Worm (Caenorhabditis elegans) whole organism, young adult: ENCODE measurements around the gene clec-35.

Source experiments
- C06A6.2 ChIP-seq: fragments of 200-800 bp; sonication (Bioruptor generic); conservative IDR thresholded peaks from 2 replicates; pipeline ENCODE4 v1.3.6; 2022; ENCODE audit warnings: missing genetic modification characterization, missing compliant biosample characterization
- F22D6.2 ChIP-seq: sonication (generic microtip); optimal IDR thresholded peaks from 2 replicates; lab custom pipeline; 2016; ENCODE audit warnings: mild to moderate bottlenecking, missing genetic modification characterization, missing compliant biosample characterization
- F37B4.10 ChIP-seq: fragments of 200-800 bp; sonication (Bioruptor generic); IDR thresholded peaks from 2 replicates; pipeline ENCODE4 v1.3.6; 2022; ENCODE audit warnings: missing genetic modification characterization, missing compliant biosample characterization
- F49E8.2 ChIP-seq: sonication (generic microtip); optimal IDR thresholded peaks from 3 replicates; lab custom pipeline; 2017; ENCODE audit warnings: missing genetic modification characterization, mild to moderate bottlenecking, missing compliant biosample characterization, antibody characterized with exemption, moderate library complexity; ENCODE audit not compliant: insufficient read depth
- F55B11.4 ChIP-seq: sonication (generic microtip); optimal IDR thresholded peaks from 2 replicates; lab custom pipeline; 2016; ENCODE audit warnings: missing compliant biosample characterization, missing genetic modification characterization, borderline replicate concordance; ENCODE audit not compliant: insufficient read depth
- F57C9.4 ChIP-seq: sonication (generic microtip); optimal IDR thresholded peaks from 2 replicates; lab custom pipeline; 2017; ENCODE audit warnings: mild to moderate bottlenecking, missing genetic modification characterization, missing compliant biosample characterization
- T07F8.4 ChIP-seq: sonication (generic microtip); optimal IDR thresholded peaks from 2 replicates; lab custom pipeline; 2016; ENCODE audit warnings: mild to moderate bottlenecking, missing genetic modification characterization, moderate library complexity, missing compliant biosample characterization
- Y67H2A.10 ChIP-seq: fragments of 200-800 bp; sonication (Bioruptor generic); conservative IDR thresholded peaks from 2 replicates; pipeline ENCODE4 v1.3.6; 2022; ENCODE audit warnings: missing genetic modification reagents, missing genetic modification characterization, missing compliant biosample characterization
- Y95B8A.8 ChIP-seq: fragments of 200-800 bp; sonication (Bioruptor generic); IDR thresholded peaks from 2 replicates; pipeline ENCODE4 v1.3.6; 2022; ENCODE audit warnings: missing genetic modification reagents, missing genetic modification characterization, missing compliant biosample characterization
- ZK185.1 ChIP-seq: sonication (generic microtip); optimal IDR thresholded peaks from 2 replicates; lab custom pipeline; 2016; ENCODE audit warnings: mild to moderate bottlenecking, missing genetic modification characterization, missing compliant biosample characterization; ENCODE audit not compliant: poor library complexity, severe bottlenecking
- ama-1 ChIP-seq, 3 experiments: fragments of 150-350 bp in 1 of 3; sonication (generic microtip) in 2 of 3; optimal IDR thresholded peaks; 2 replicates each; lab custom pipeline; 2014 to 2018; ENCODE audit warnings: missing biosample characterization in 2 of 3, missing genetic modification characterization in 2 of 3, missing genetic modification reagents in 2 of 3
- aptf-2 ChIP-seq: fragments of 200-800 bp; sonication (Bioruptor generic); conservative IDR thresholded peaks from 2 replicates; pipeline ENCODE4 v1.3.6; 2022; ENCODE audit warnings: missing genetic modification reagents, missing genetic modification characterization, missing compliant biosample characterization
- atf-7 ChIP-seq: sonication (generic microtip); optimal IDR thresholded peaks from 2 replicates; lab custom pipeline; 2017; ENCODE audit warnings: mild to moderate bottlenecking, missing genetic modification characterization, missing compliant biosample characterization
- attf-3 ChIP-seq: fragments of 200-800 bp; sonication (Bioruptor generic); conservative IDR thresholded peaks from 2 replicates; pipeline ENCODE4 v1.3.6; 2022; ENCODE audit warnings: missing genetic modification reagents, missing genetic modification characterization, missing compliant biosample characterization
- bed-1 ChIP-seq: fragments of 200-800 bp; sonication (Bioruptor generic); IDR thresholded peaks from 2 replicates; pipeline ENCODE4 v1.3.6; 2022; ENCODE audit warnings: missing genetic modification reagents, missing genetic modification characterization, missing compliant biosample characterization
- ccch-3 ChIP-seq: fragments of 200-800 bp; sonication (Bioruptor generic); optimal IDR thresholded peaks from 2 replicates; lab custom pipeline; 2018; ENCODE audit warnings: mild to moderate bottlenecking, missing genetic modification characterization, missing compliant biosample characterization
- ceh-79 ChIP-seq: sonication (generic microtip); optimal IDR thresholded peaks from 2 replicates; lab custom pipeline; 2017; ENCODE audit warnings: mild to moderate bottlenecking, missing genetic modification characterization, missing compliant biosample characterization
- ceh-91 ChIP-seq: fragments of 200-800 bp; sonication (Bioruptor generic); IDR thresholded peaks from 2 replicates; pipeline ENCODE4 v1.3.6; 2022; ENCODE audit warnings: missing genetic modification reagents, missing genetic modification characterization, missing compliant biosample characterization
- chd-7 ChIP-seq: sonication (generic microtip); optimal IDR thresholded peaks from 2 replicates; lab custom pipeline; 2016; ENCODE audit warnings: mild to moderate bottlenecking, missing genetic modification characterization, moderate library complexity, missing compliant biosample characterization
- dpl-1 ChIP-seq: fragments of 150-350 bp; optimal IDR thresholded peaks from 2 replicates; lab custom pipeline; 2014; ENCODE audit warnings: missing biosample characterization, missing genetic modification reagents, missing genetic modification characterization
- egl-18 ChIP-seq: fragments of 200-800 bp; sonication (Bioruptor generic); IDR thresholded peaks from 2 replicates; pipeline ENCODE4 v1.3.6; 2022; ENCODE audit warnings: missing genetic modification reagents, missing genetic modification characterization, missing compliant biosample characterization
- egrh-3 ChIP-seq: fragments of 200-800 bp; sonication (Bioruptor generic); IDR thresholded peaks from 2 replicates; pipeline ENCODE4 v1.3.6; 2022; ENCODE audit warnings: missing genetic modification reagents, missing genetic modification characterization, missing compliant biosample characterization
- fkh-3 ChIP-seq: sonication (generic microtip); optimal IDR thresholded peaks from 2 replicates; lab custom pipeline; 2016; ENCODE audit warnings: mild to moderate bottlenecking, missing genetic modification characterization, missing compliant biosample characterization
- him-1 ChIP-seq: sonication (generic microtip); optimal IDR thresholded peaks from 2 replicates; lab custom pipeline; 2016; ENCODE audit warnings: missing genotype, missing genetic modification reagents, missing genetic modification characterization, missing compliant biosample characterization
- hlh-26 ChIP-seq: fragments of 200-800 bp; sonication (Bioruptor generic); conservative IDR thresholded peaks from 2 replicates; pipeline ENCODE4 v1.3.6; 2022; ENCODE audit warnings: missing genetic modification reagents, missing genetic modification characterization, missing compliant biosample characterization
- hmg-1.2 ChIP-seq: fragments of 200-800 bp; sonication (Bioruptor generic); IDR thresholded peaks from 2 replicates; pipeline ENCODE4 v1.3.6; 2022; ENCODE audit warnings: missing genetic modification reagents, missing genetic modification characterization, missing compliant biosample characterization
- hrde-1 ChIP-seq: sonication (generic microtip); optimal IDR thresholded peaks from 2 replicates; lab custom pipeline; 2016; ENCODE audit warnings: missing genetic modification characterization, mild to moderate bottlenecking, missing compliant biosample characterization, moderate library complexity, missing genotype, missing genetic modification reagents, borderline replicate concordance
- hsf-1 ChIP-seq: fragments of 200-800 bp; sonication (Bioruptor generic); IDR thresholded peaks from 2 replicates; pipeline ENCODE4 v1.3.6; 2022; ENCODE audit warnings: missing genetic modification reagents, missing genetic modification characterization, missing compliant biosample characterization
- lag-1 ChIP-seq: fragments of 200-800 bp; sonication (Bioruptor generic); IDR thresholded peaks from 2 replicates; pipeline ENCODE4 v1.3.6; 2022; ENCODE audit warnings: missing genetic modification reagents, missing genetic modification characterization, missing compliant biosample characterization
- lsl-1 ChIP-seq: fragments of 200-800 bp; sonication (Bioruptor generic); optimal IDR thresholded peaks from 2 replicates; lab custom pipeline; 2018; ENCODE audit warnings: mild to moderate bottlenecking, missing genetic modification characterization, moderate library complexity, missing compliant biosample characterization
- mcd-1 ChIP-seq: fragments of 200-800 bp; sonication (Bioruptor generic); IDR thresholded peaks from 2 replicates; pipeline ENCODE4 v1.3.6; 2022; ENCODE audit warnings: missing genetic modification reagents, missing genetic modification characterization, missing compliant biosample characterization
- mxl-1 ChIP-seq: sonication (generic microtip); optimal IDR thresholded peaks from 2 replicates; lab custom pipeline; 2016; ENCODE audit warnings: missing genetic modification characterization, missing compliant biosample characterization
- nfya-1 ChIP-seq: sonication (generic microtip); optimal IDR thresholded peaks from 2 replicates; lab custom pipeline; 2017; ENCODE audit warnings: antibody characterized with exemption, missing compliant biosample characterization, missing genetic modification characterization, borderline replicate concordance; ENCODE audit not compliant: insufficient read depth
- nfya-2 ChIP-seq: fragments of 200-800 bp; sonication (Bioruptor generic); IDR thresholded peaks from 2 replicates; pipeline ENCODE4 v1.3.6; 2022; ENCODE audit warnings: missing genetic modification reagents, missing genetic modification characterization, missing compliant biosample characterization
- nfyb-1 ChIP-seq: fragments of 200-800 bp; sonication (Bioruptor generic); IDR thresholded peaks from 2 replicates; pipeline ENCODE4 v1.3.6; 2022; ENCODE audit warnings: missing genetic modification reagents, missing genetic modification characterization, missing compliant biosample characterization
- nhr-27 ChIP-seq: fragments of 200-800 bp; sonication (Bioruptor generic); optimal IDR thresholded peaks from 2 replicates; lab custom pipeline; 2018; ENCODE audit warnings: mild to moderate bottlenecking, missing genetic modification characterization, moderate library complexity, missing compliant biosample characterization
- snpc-1.3 ChIP-seq: sonication (generic microtip); optimal IDR thresholded peaks from 2 replicates; lab custom pipeline; 2017; ENCODE audit warnings: missing genetic modification characterization, mild to moderate bottlenecking, missing compliant biosample characterization, antibody characterized with exemption, moderate library complexity, missing genotype, missing genetic modification reagents; ENCODE audit not compliant: insufficient read depth
- somi-1 ChIP-seq: fragments of 200-800 bp; sonication (Bioruptor generic); optimal IDR thresholded peaks from 2 replicates; lab custom pipeline; 2018; ENCODE audit warnings: mild to moderate bottlenecking, missing genetic modification characterization, missing compliant biosample characterization
- tbx-9 ChIP-seq: sonication (generic microtip); optimal IDR thresholded peaks from 2 replicates; lab custom pipeline; 2016; ENCODE audit warnings: borderline replicate concordance, missing genetic modification characterization, inconsistent platforms, missing compliant biosample characterization
- unc-130 ChIP-seq: sonication (generic microtip); optimal IDR thresholded peaks from 2 replicates; lab custom pipeline; 2016; ENCODE audit warnings: missing genetic modification reagents, missing genetic modification characterization, missing compliant biosample characterization
- ztf-25 ChIP-seq: fragments of 200-800 bp; sonication (Bioruptor generic); IDR thresholded peaks from 2 replicates; pipeline ENCODE4 v1.3.6; 2022; ENCODE audit warnings: missing genetic modification reagents, missing genetic modification characterization, missing compliant biosample characterization

clec-35 gene

ce11 chrV:16853956-16854683, at the start of gene clec-35, which contains the start of gene clec-27:
clec-35 (minus strand) TSS chrV:16854056.
clec-27 (plus strand) TSS chrV:16854633.
- TF ChIP-seq T07F8.4 (no peak), ceh-79 (tag; lab: Kevin White, UChicago) (no peak), nfyb-1 (no peak), atf-7 (tag; lab: Kevin White, UChicago) (no peak), chd-7 (tag; lab: Kevin White, UChicago) (no peak), F57C9.4 (tag; lab: Kevin White, UChicago) (no peak), F55B11.4 (tag; lab: Kevin White, UChicago) (no peak), nhr-27 (no peak), Y95B8A.8 (GFP tag; lab: Robert Waterston, UW) (no peak), attf-3 (GFP tag; lab: Robert Waterston, UW) (no peak), mcd-1 (GFP tag; lab: Robert Waterston, UW) (no peak), F37B4.10 (GFP tag; lab: Robert Waterston, UW) (no peak), egrh-3 (GFP tag; lab: Robert Waterston, UW) (no peak), lag-1 (GFP tag; lab: Robert Waterston, UW) (no peak), ceh-91 (GFP tag; lab: Robert Waterston, UW) (no peak), hmg-1.2 (no peak), fkh-3 (tag; lab: Kevin White, UChicago) (no peak), aptf-2 (GFP tag; lab: Robert Waterston, UW) (no peak), hlh-26 (GFP tag; lab: Robert Waterston, UW) (no peak)

- TF ChIP-seq unc-130 (GFP tag; lab: Kevin White, UChicago) (no peak), C06A6.2 (GFP tag; lab: Robert Waterston, UW) (no peak), egrh-3 (GFP tag; lab: Robert Waterston, UW) (no peak), Y67H2A.10 (no peak), hrde-1 (tag; lab: Kevin White, UChicago) (no peak), him-1 (tag; lab: Kevin White, UChicago) (no peak), snpc-1.3 (tag; lab: Kevin White, UChicago) (no peak), mxl-1 (tag; lab: Kevin White, UChicago) (no peak), lag-1 (GFP tag; lab: Robert Waterston, UW) (no peak), ccch-3 (GFP tag; lab: Kevin White, UChicago) (no peak), F49E8.2 (no peak)
These were observed 48.9 kb upstream of the clec-35 start, which contains the start of gene srd-68 for ce11 chrV:16902726-16903125. srd-68 (minus strand) TSS chrV:16902826.

DNA sequence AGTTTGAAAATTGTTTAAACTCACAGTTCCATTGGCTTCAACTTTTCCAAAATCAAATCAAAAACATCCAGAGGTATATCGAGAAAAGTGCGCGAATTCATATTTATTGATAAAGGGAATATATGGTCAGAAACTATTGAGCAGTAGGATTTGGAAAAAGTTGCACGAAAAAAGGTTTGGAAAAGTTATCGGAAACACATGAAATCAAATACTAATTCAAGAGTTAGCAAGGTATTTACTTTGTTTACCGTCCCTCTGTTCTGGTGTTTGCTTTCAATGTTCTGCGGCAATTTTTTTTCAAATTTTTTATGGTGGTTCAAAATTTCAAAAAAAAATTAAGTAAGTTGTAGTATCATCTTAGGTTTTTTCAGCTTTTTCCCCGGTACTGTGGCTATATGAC, 45.5 kb upstream of the clec-35 start, which contains the start of gene fbxa-45:
Gene fbxa-45, minus strand, starts transcription at position 101 of the 400 bp plus-strand sequence.
- TF ChIP-seq snpc-1.3 (tag; lab: Kevin White, UChicago) (no peak), egl-18 (GFP tag; lab: Robert Waterston, UW) (0 out of 2 replicates have a peak, but pooled peaks have one; percentile 26), nfya-1 (tag; lab: Kevin White, UChicago) (no peak)

DNA sequence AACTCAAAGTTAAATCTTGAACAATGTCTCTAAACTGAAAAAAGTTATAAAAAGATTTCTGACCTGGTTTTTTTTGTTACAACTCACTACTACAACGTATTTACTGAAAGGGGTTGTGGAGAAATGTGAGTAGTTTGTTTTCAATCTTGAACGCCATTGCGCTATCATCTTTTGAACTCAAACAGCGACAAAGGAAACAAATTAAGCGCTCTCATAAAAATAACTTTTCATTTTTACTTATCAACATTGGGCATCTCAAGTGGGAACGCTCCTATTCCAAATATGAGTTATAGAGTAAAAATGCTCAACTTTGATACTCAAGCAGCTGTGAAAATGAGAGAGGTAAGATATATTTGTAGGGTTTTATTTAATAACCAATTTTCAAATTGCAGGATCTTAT, 39.6 kb upstream of the clec-35 start, which contains the start of gene F09C6.15:
Gene F09C6.15, plus strand, starts transcription at position 301 of the 400 bp plus-strand sequence.
- TF ChIP-seq dpl-1 (GFP tag; lab: Kevin White, UChicago) (no peak), F22D6.2 (tag; lab: Kevin White, UChicago) (no peak), ZK185.1 (tag; lab: Kevin White, UChicago) (no peak), somi-1 (GFP tag; lab: Kevin White, UChicago) (no peak), tbx-9 (tag; lab: Kevin White, UChicago) (no peak), bed-1 (GFP tag; lab: Robert Waterston, UW) (no peak), aptf-2 (GFP tag; lab: Robert Waterston, UW) (no peak), snpc-1.3 (tag; lab: Kevin White, UChicago) (no peak), nfya-1 (tag; lab: Kevin White, UChicago) (no peak), nfya-2 (GFP tag; lab: Robert Waterston, UW) (no peak), ztf-25 (GFP tag; lab: Robert Waterston, UW) (no peak), ama-1 (optimal IDR thresholded peaks at IDR 0.05; lab: Kevin White, UChicago) (no peak), ama-1 (GFP tag; optimal IDR thresholded peaks at IDR 0.05; lab: Kevin White, UChicago) (no peak), lsl-1 (GFP tag; lab: Kevin White, UChicago) (no peak), hsf-1 (no peak)
